Fruit fly (Drosophila melanogaster) whole organism, adult: Measurements from ENCODE around the gene mRpS23.
A peak's percentile ranks its signal among the peaks of the same experiment; 100 is the strongest.

Source experiments
- CG11617 ChIP-seq: fragments of 200-800 bp; sonication (Bioruptor generic); optimal IDR thresholded peaks from 2 replicates; lab custom pipeline; 2017; ENCODE audit warnings: mild to moderate bottlenecking, missing biosample characterization, missing genetic modification reagents, missing genetic modification characterization
- CG12768 ChIP-seq: fragments of 200-800 bp; sonication (Bioruptor generic); optimal IDR thresholded peaks from 2 replicates; lab custom pipeline; 2017; ENCODE audit warnings: missing biosample characterization, missing genetic modification characterization, mild to moderate bottlenecking, moderate library complexity, missing genetic modification reagents
- CG14711 ChIP-seq: fragments of 200-800 bp; sonication (Bioruptor generic); optimal IDR thresholded peaks from 2 replicates; lab custom pipeline; 2018; ENCODE audit warnings: missing biosample characterization, mild to moderate bottlenecking, missing genetic modification characterization, moderate library complexity
- CG1620 ChIP-seq: fragments of 200-800 bp; sonication (Bioruptor generic); optimal IDR thresholded peaks from 2 replicates; lab custom pipeline; 2016; ENCODE audit warnings: missing biosample characterization, missing genetic modification characterization
- CG33017 ChIP-seq: fragments of 200-800 bp; sonication (Bioruptor generic); optimal IDR thresholded peaks from 2 replicates; lab custom pipeline; 2018; ENCODE audit warnings: missing biosample characterization, mild to moderate bottlenecking, missing genetic modification characterization, moderate library complexity
- CG5204 ChIP-seq: fragments of 200-800 bp; sonication (Bioruptor generic); optimal IDR thresholded peaks from 2 replicates; lab custom pipeline; 2016; ENCODE audit warnings: missing biosample characterization, missing genetic modification characterization
- CG7045 ChIP-seq: fragments of 200-800 bp; sonication (Bioruptor generic); optimal IDR thresholded peaks from 2 replicates; lab custom pipeline; 2017; ENCODE audit warnings: missing biosample characterization, mild to moderate bottlenecking, missing genetic modification characterization
- CG7101 ChIP-seq: fragments of 200-800 bp; sonication (Bioruptor generic); optimal IDR thresholded peaks from 2 replicates; lab custom pipeline; 2018; ENCODE audit warnings: missing biosample characterization, mild to moderate bottlenecking, missing genetic modification characterization, moderate library complexity
- Clk ChIP-seq: fragments of 200-800 bp; sonication (Bioruptor generic); optimal IDR thresholded peaks from 2 replicates; lab custom pipeline; 2017; ENCODE audit warnings: missing biosample characterization, missing genetic modification characterization
- Crg-1 ChIP-seq: fragments of 200-800 bp; sonication (Bioruptor generic); optimal IDR thresholded peaks from 2 replicates; lab custom pipeline; 2016; ENCODE audit warnings: missing biosample characterization, missing genetic modification characterization
- Hr96 ChIP-seq: fragments of 200-800 bp; sonication (Bioruptor generic); optimal IDR thresholded peaks from 2 replicates; lab custom pipeline; 2016; ENCODE audit warnings: missing biosample characterization, missing genetic modification characterization
- Mnt ChIP-seq: fragments of 200-800 bp; sonication (Bioruptor generic); optimal IDR thresholded peaks from 2 replicates; lab custom pipeline; 2016; ENCODE audit warnings: missing biosample characterization, mild to moderate bottlenecking, missing genetic modification characterization
- bab1 ChIP-seq: fragments of 200-800 bp; sonication (Bioruptor generic); optimal IDR thresholded peaks from 3 replicates; lab custom pipeline; 2019; ENCODE audit warnings: missing biosample characterization, mild to moderate bottlenecking, missing genetic modification characterization, moderate library complexity
- cic ChIP-seq: fragments of 200-800 bp; sonication (Bioruptor generic); optimal IDR thresholded peaks from 2 replicates; lab custom pipeline; 2017; ENCODE audit warnings: missing biosample characterization, mild to moderate bottlenecking, missing genetic modification characterization, moderate library complexity
- cnc ChIP-seq, 2 experiments: fragments of >200 bp; optimal IDR thresholded peaks; 2 replicates each; lab custom pipeline; 2017
- kay ChIP-seq: fragments of 200-800 bp; sonication (Bioruptor generic); peaks from one replicate; lab custom pipeline; 2016; ENCODE audit warnings: missing biosample characterization, missing genetic modification characterization, borderline replicate concordance
- ovo ChIP-seq: fragments of 200-800 bp; sonication (Bioruptor generic); optimal IDR thresholded peaks from 2 replicates; lab custom pipeline; 2016; ENCODE audit warnings: missing biosample characterization, missing genetic modification characterization
- pad ChIP-seq: fragments of 200-800 bp; sonication (Bioruptor generic); optimal IDR thresholded peaks from 3 replicates; lab custom pipeline; 2017; ENCODE audit warnings: missing biosample characterization, missing genetic modification characterization, mild to moderate bottlenecking, moderate library complexity, missing genetic modification reagents
- tj ChIP-seq: fragments of 200-800 bp; sonication (Bioruptor generic); optimal IDR thresholded peaks from 3 replicates; lab custom pipeline; 2017; ENCODE audit warnings: missing biosample characterization, mild to moderate bottlenecking, missing genetic modification characterization, moderate library complexity
- toe ChIP-seq: fragments of 200-800 bp; sonication (Bioruptor generic); optimal IDR thresholded peaks from 2 replicates; lab custom pipeline; 2016; ENCODE audit warnings: missing biosample characterization, missing genetic modification characterization

mRpS23 gene

DNA sequence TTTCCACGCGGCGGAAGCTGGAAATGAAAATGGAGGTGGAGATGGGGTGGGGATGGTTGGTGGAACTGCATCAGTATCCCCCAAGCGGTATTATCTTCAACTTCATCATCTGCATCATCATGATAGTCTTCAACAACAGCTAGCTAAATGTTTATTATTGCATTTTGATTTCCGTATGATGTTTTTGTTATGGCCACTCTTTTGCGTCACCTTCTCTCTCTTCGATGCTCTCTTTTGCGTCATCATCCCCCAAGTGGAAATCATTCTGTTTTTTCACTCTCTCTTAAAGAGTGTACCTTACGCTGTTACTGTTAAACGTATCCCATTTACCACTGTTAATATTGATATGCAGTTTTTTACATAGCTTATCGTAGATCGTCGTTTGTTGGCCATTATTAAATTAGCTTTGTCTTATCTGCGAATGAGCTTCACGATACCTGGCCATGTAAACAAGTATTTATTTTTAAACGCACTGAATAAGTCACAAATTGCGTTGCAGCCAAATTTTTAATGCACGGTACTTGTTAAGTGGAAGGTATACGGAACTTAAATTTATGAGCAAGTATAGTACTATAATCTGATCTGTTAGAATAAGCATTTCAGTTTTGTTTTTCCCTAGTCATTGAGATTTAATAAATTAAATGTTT, 43.2 kb upstream of the mRpS23 start:
- TF ChIP-seq CG12768 (GFP tag; lab: Kevin White, UChicago) (peak; percentile 16), cic (GFP tag; lab: Kevin White, UChicago) (peak; percentile 17), CG33017 (tag; lab: Kevin White, UChicago) (peak; percentile 2), CG7101 (tag; lab: Kevin White, UChicago) (no peak), kay (peak; percentile 89)

DNA sequence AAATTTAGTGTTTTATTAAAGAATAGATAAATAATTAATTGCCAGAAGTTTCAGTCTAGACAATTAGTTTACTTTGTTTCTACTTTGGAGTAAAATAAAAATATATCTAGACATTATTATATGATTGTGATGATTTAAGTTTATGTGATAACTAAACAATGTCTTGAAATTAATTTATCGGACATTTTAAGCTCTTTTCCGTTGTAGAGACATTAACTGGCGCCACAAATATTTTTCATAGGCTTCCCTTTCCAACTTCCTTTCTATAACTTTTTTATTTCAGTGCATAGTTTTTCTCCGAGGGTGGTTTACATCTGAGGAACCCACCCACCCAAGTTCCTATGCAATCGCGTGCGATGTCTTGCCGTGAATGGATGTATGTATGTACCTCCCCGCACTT, 41.8 kb upstream of the mRpS23 start:
- no peak for TF ChIP-seq CG33017 (tag; lab: Kevin White, UChicago)
- no peak for TF ChIP-seq CG1620 (GFP tag; lab: Kevin White, UChicago)

DNA sequence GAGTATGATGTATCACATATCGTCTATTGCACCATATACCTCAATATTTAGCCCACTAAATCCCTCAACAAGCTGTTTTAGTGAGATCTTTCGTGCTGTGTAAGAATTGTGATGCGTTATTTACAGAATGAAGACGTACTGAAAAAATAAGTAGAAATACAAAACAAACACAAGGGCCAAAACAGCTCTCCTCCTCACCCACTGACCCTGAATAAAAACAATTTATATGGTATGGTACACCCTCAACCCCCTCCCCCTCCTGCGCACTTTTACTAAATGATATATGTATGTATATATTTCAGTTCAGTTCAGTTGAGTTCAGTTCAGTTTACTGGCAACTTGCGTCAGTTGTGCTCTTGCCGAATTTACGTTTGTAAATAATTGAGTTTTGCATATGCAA, 38.3 kb upstream of the mRpS23 start:
- TF ChIP-seq kay (peak; percentile 62), CG1620 (GFP tag; lab: Kevin White, UChicago) (no peak), Crg-1 (GFP tag; lab: Kevin White, UChicago) (no peak), pad (GFP tag; lab: Kevin White, UChicago) (no peak), Hr96 (no peak), cic (GFP tag; lab: Kevin White, UChicago) (no peak)

DNA sequence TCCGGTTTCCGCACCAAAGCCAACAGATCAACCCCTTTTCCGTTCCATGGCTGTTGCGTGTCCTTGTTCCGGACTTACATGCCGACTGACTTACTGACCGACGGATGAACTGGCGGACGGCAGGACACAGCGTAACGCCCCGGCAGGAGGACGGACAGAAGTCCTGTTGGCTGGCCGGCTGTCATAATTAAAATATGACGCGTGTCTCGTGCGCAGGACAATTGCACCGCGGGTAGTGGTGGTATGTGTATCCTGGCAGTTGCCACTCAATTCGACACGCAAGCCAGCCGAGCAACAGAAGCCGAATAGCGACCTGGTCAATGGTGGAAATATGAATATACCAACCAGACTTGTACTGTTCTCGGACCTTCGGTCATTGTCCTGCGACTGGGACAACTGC, 34.5 kb upstream of the mRpS23 start:
- TF ChIP-seq Clk (GFP tag; lab: Kevin White, UChicago) (no peak), CG7101 (tag; lab: Kevin White, UChicago) (no peak), cic (GFP tag; lab: Kevin White, UChicago) (no peak), ovo (GFP tag; lab: Kevin White, UChicago) (no peak), toe (no peak), tj (GFP tag; lab: Kevin White, UChicago) (no peak), CG1620 (GFP tag; lab: Kevin White, UChicago) (no peak), CG5204 (GFP tag; lab: Kevin White, UChicago) (no peak), Mnt (GFP tag; lab: Kevin White, UChicago) (no peak), CG33017 (tag; lab: Kevin White, UChicago) (no peak), CG12768 (GFP tag; lab: Kevin White, UChicago) (no peak), CG11617 (GFP tag; lab: Kevin White, UChicago) (no peak), CG7045 (GFP tag; lab: Kevin White, UChicago) (no peak), Crg-1 (GFP tag; lab: Kevin White, UChicago) (no peak), cnc (optimal IDR thresholded peaks at IDR 0.05; lab: Kevin White, UChicago) (no peak)

DNA sequence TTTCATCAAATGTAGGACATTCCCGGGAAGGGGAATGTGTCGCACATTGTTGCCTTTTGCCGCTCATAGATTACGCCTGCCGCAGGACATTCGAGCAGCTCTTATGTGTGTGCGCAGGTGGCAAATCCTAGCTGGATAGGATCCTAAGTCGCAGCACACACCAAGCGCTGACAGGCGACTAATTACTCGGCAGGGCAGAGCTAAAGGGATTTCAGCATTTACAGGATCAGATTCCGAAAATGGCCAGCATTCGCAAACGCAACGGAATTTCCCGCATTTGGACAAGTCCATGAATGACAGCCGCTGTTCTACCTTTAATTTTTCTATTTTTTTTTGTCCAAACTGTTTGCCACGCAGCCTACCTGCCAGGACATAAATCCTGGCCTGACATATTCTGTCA, 32.8 kb upstream of the mRpS23 start:
- TF ChIP-seq pad (GFP tag; lab: Kevin White, UChicago) (no peak), cnc (optimal IDR thresholded peaks at IDR 0.05; lab: Kevin White, UChicago) (no peak), Clk (GFP tag; lab: Kevin White, UChicago) (no peak), CG33017 (tag; lab: Kevin White, UChicago) (no peak), CG7045 (GFP tag; lab: Kevin White, UChicago) (no peak), toe (no peak), Crg-1 (GFP tag; lab: Kevin White, UChicago) (no peak), cic (GFP tag; lab: Kevin White, UChicago) (no peak)

DNA sequence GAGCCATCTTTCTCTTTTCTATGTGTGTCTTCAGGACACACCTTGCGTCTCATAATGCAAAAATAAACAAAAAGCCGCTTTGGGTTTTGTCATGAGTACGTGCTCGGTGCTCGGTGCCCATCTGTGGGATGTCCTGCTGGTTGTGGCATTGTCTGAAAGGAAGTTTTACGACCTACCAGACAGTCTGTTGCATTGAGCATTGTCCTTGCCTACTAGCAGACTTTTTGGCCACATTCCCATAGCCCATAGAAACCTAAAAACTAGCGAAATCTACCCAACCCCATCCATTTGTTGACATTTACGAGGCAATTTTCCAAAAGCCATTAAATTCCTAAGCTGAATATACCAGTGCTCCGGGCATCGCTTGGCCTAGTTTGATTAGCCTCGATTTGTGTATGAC, 16.2 kb upstream of the mRpS23 start:
- TF ChIP-seq tj (GFP tag; lab: Kevin White, UChicago), result no peak
- TF ChIP-seq toe, result no peak
- no peak for TF ChIP-seq CG1620 (GFP tag; lab: Kevin White, UChicago)
- TF ChIP-seq Clk (GFP tag; lab: Kevin White, UChicago), result no peak
- TF ChIP-seq CG14711 (tag; lab: Kevin White, UChicago), result no peak
- TF ChIP-seq CG12768 (GFP tag; lab: Kevin White, UChicago), result no peak

DNA sequence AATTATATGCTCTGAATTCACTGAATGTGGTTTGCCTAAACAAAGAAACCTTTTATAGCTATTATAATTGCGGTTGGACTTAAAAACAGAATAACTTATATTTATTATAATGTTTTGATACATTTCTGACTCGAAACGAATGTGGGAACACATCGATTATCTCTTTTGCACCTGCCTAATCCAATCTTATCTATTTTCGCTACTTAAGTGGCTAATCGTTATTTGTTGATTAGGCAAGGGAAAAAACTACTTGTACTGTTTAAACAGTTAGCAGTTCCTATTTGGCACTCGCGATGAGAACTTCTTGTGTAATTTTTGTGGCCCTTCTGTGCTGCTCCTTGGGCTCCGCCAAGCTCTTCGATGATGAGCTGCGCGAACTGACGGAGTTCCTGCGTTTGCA, 14.3 kb upstream of the mRpS23 start, which contains the start of gene CG7968:
TSS of gene CG7968 (plus strand) at position 276 of the 400 bp plus-strand sequence.
- TF ChIP-seq CG33017 (tag; lab: Kevin White, UChicago) (no peak), Mnt (GFP tag; lab: Kevin White, UChicago) (no peak), kay (no peak), tj (GFP tag; lab: Kevin White, UChicago) (no peak), CG5204 (GFP tag; lab: Kevin White, UChicago) (no peak), cnc (optimal IDR thresholded peaks at IDR 0.05; lab: Kevin White, UChicago) (no peak), pad (GFP tag; lab: Kevin White, UChicago) (no peak), CG1620 (GFP tag; lab: Kevin White, UChicago) (no peak)

DNA sequence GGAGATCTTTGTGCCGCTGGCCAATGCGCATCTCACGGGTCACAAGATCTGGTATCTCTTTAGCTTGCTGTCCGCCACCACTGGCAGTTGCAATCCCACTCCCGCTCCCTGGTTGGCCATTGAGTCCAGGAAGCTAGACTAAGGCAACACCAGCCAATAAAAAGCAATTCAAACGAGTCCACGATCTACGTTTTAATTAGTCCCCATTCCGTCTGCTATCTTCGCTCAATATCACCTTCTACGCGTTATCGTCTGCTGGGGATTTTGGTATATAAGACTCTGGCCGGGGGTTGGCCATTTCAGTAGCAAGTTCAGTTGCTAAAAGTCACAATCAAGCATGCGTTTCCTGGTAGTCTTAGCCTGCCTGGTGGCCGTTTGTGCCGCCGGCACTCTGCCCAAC, 12.8 kb upstream of the mRpS23 start, which contains the start of gene CG7953:
TSS of gene CG7953 (plus strand) at position 301 of the 400 bp plus-strand sequence.
- TF ChIP-seq CG14711 (tag; lab: Kevin White, UChicago) (no peak), Crg-1 (GFP tag; lab: Kevin White, UChicago) (no peak), kay (no peak), Hr96 (no peak), CG1620 (GFP tag; lab: Kevin White, UChicago) (no peak), cnc (optimal IDR thresholded peaks at IDR 0.05; lab: Kevin White, UChicago) (no peak), Mnt (GFP tag; lab: Kevin White, UChicago) (no peak), pad (GFP tag; lab: Kevin White, UChicago) (no peak), CG33017 (tag; lab: Kevin White, UChicago) (no peak), CG11617 (GFP tag; lab: Kevin White, UChicago) (no peak), bab1 (GFP tag; lab: Kevin White, UChicago) (no peak), CG5204 (GFP tag; lab: Kevin White, UChicago) (no peak), ovo (GFP tag; lab: Kevin White, UChicago) (no peak), CG7101 (tag; lab: Kevin White, UChicago) (no peak), Clk (GFP tag; lab: Kevin White, UChicago) (no peak), CG7045 (GFP tag; lab: Kevin White, UChicago) (no peak)
